Worm (Caenorhabditis elegans): Measurements from ENCODE around the gene str-31.

str-31 gene

DNA sequence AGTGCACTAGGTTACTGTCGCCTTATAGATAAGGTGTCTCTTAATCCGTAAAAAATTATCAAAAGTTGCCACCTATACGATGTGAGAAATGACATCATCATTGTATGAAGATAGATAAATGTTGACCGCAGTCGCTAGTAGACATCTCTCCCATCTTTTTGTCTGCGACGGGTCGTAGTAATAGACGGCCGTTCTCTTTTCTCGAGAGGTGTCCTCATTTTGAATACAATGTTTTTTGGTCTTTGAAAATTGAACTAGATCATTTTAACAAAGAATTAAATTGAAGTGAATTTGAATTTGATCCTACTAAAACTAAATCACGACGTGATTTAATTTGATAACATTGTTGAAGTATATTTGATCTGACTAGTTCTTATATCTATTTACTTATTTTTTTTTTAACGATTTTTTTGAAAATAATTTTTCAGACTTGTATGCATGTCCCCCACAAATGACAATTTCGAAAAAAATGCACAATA is at the start of gene str-31, which contains the start of gene nhr-172:
Gene str-31, minus strand, starts transcription at position 101 of the 479 bp plus-strand sequence.
Gene nhr-172, plus strand, starts transcription at position 429 of the 479 bp plus-strand sequence.
- no peak for TF ChIP-seq F33H1.4 (GFP tag; IDR thresholded peaks at IDR 0.05)
- TF ChIP-seq ets-4 (GFP tag; optimal IDR thresholded peaks at IDR 0.05): no peak
- TF ChIP-seq cebp-1 (GFP tag; IDR thresholded peaks at IDR 0.05): no peak
- no peak for TF ChIP-seq cebp-1 (tag; optimal IDR thresholded peaks at IDR 0.05)
- no peak for TF ChIP-seq efl-1 (GFP tag; optimal IDR thresholded peaks at IDR 0.05)
- TF ChIP-seq Y53F4B.3 (GFP tag; IDR thresholded peaks at IDR 0.05): no peak
- no peak for TF ChIP-seq cebp-2 (GFP tag; IDR thresholded peaks at IDR 0.05)
- no peak for TF ChIP-seq nhr-27 (tag; optimal IDR thresholded peaks at IDR 0.05)
- no peak for TF ChIP-seq athp-1 (tag; optimal IDR thresholded peaks at IDR 0.05)
- TF ChIP-seq K12H6.12 (tag; optimal IDR thresholded peaks at IDR 0.05): no peak
- no peak for TF ChIP-seq egl-18 (GFP tag; IDR thresholded peaks at IDR 0.05)
- no peak for TF ChIP-seq ceh-40 (GFP tag; IDR thresholded peaks at IDR 0.05)
- no peak for TF ChIP-seq fkh-3 (tag; optimal IDR thresholded peaks at IDR 0.05)
- no peak for TF ChIP-seq lin-40 (tag; optimal IDR thresholded peaks at IDR 0.05)
- no peak for TF ChIP-seq nhr-80 (tag; optimal IDR thresholded peaks at IDR 0.05)
- no peak for TF ChIP-seq zfh-2 (GFP tag; conservative IDR thresholded peaks at IDR 0.05)
- TF ChIP-seq F37B4.10 (GFP tag; IDR thresholded peaks at IDR 0.05): no peak
- TF ChIP-seq ceh-58 (GFP tag; IDR thresholded peaks at IDR 0.05): no peak
- TF ChIP-seq snpc-1.3 (tag; optimal IDR thresholded peaks at IDR 0.05; ENCODE audit: insufficient read depth): no peak

- TF ChIP-seq snpc-1.1 (tag; optimal IDR thresholded peaks at IDR 0.05; ENCODE audit: insufficient read depth): no peak
- TF ChIP-seq chd-7 (tag; optimal IDR thresholded peaks at IDR 0.05): no peak
- TF ChIP-seq dpl-1 (GFP tag; optimal IDR thresholded peaks at IDR 0.05): no peak
Observed at ce11 chrV:7555875-7556274, 47.4 kb upstream of the str-31 start.

- TF ChIP-seq hmg-1.2 (GFP tag; IDR thresholded peaks at IDR 0.05) (no peak), let-607 (tag; optimal IDR thresholded peaks at IDR 0.05) (no peak), madf-3 (GFP tag; IDR thresholded peaks at IDR 0.05) (no peak), F57A8.1 (GFP tag; optimal IDR thresholded peaks at IDR 0.05) (no peak), tlf-1 (GFP tag; optimal IDR thresholded peaks at IDR 0.05) (no peak), hmg-20 (GFP tag; IDR thresholded peaks at IDR 0.05) (no peak)
Observed at ce11 chrV:7553873-7554362, 45.5 kb upstream of the str-31 start, which contains the start of gene ttr-10. TSS of gene ttr-10 (minus strand) at chrV:7553923.

- no peak for TF ChIP-seq somi-1 (GFP tag; optimal IDR thresholded peaks at IDR 0.05)
- no peak for TF ChIP-seq B0261.1 (tag; optimal IDR thresholded peaks at IDR 0.05)
- TF ChIP-seq egl-18 (GFP tag; IDR thresholded peaks at IDR 0.05): no peak
- TF ChIP-seq ceh-27 (GFP tag; optimal IDR thresholded peaks at IDR 0.05): no peak
- TF ChIP-seq nhr-80 (tag; optimal IDR thresholded peaks at IDR 0.05): no peak
- no peak for TF ChIP-seq ztf-3 (GFP tag; optimal IDR thresholded peaks at IDR 0.05)
- TF ChIP-seq sdz-38 (tag; optimal IDR thresholded peaks at IDR 0.05): no peak
- TF ChIP-seq hlh-26 (GFP tag; conservative IDR thresholded peaks at IDR 0.05): no peak
- no peak for TF ChIP-seq hmg-1.2 (GFP tag; IDR thresholded peaks at IDR 0.05)
- TF ChIP-seq gei-17 (GFP tag; optimal IDR thresholded peaks at IDR 0.05): no peak
- no peak for TF ChIP-seq snpc-1.3 (tag; optimal IDR thresholded peaks at IDR 0.05; ENCODE audit: insufficient read depth)
- TF ChIP-seq lir-1 (GFP tag; conservative IDR thresholded peaks at IDR 0.05): no peak
Observed at ce11 chrV:7551821-7552220, 43.4 kb upstream of the str-31 start, which contains the start of gene F19F10.3. TSS of gene F19F10.3 (plus strand) at chrV:7552121.
